Worm (Caenorhabditis elegans) whole organism, L4 larva: ENCODE measurements around the gene Y116A8B.1.
A peak's percentile ranks its signal among the peaks of the same experiment; 100 is the strongest.

Experiments
- D1046.2 ChIP-seq: fragments of 200-800 bp; sonication (Bioruptor generic); IDR thresholded peaks from 2 replicates; pipeline ENCODE4 v1.3.6; 2022; ENCODE audit warnings: missing genetic modification characterization, missing compliant biosample characterization
- F10B5.3 ChIP-seq: sonication (generic microtip); optimal IDR thresholded peaks from 2 replicates; lab custom pipeline; 2016; ENCODE audit warnings: mild to moderate bottlenecking, missing genetic modification characterization, missing compliant biosample characterization
- F26F4.8 ChIP-seq: fragments of 200-800 bp; sonication (Bioruptor generic); conservative IDR thresholded peaks from 2 replicates; pipeline ENCODE4 v1.3.6; 2022; ENCODE audit warnings: missing genetic modification characterization, missing compliant biosample characterization
- F37D6.2 ChIP-seq: sonication (generic microtip); optimal IDR thresholded peaks from 2 replicates; lab custom pipeline; 2016; ENCODE audit warnings: mild to moderate bottlenecking, missing genetic modification characterization, missing compliant biosample characterization
- F44E2.7 ChIP-seq: fragments of 200-800 bp; sonication (Bioruptor generic); IDR thresholded peaks from 2 replicates; pipeline ENCODE4 v2.1.2; 2022; ENCODE audit warnings: missing genetic modification characterization, missing compliant biosample characterization
- T26A8.4 ChIP-seq: fragments of 200-800 bp; sonication (Bioruptor generic); IDR thresholded peaks from 2 replicates; pipeline ENCODE4 v1.3.6; 2022; ENCODE audit warnings: missing genetic modification characterization, missing compliant biosample characterization
- Y48G9A.11 ChIP-seq: fragments of 200-800 bp; sonication (Bioruptor generic); IDR thresholded peaks from 2 replicates; pipeline ENCODE4 v1.3.6; 2022; ENCODE audit warnings: missing genetic modification reagents, missing genetic modification characterization, missing compliant biosample characterization
- Y5F2A.4 ChIP-seq: fragments of 200-800 bp; sonication (Bioruptor generic); optimal IDR thresholded peaks from 2 replicates; lab custom pipeline; 2018; ENCODE audit warnings: mild to moderate bottlenecking, missing genetic modification characterization, missing compliant biosample characterization
- Y75B8A.6 ChIP-seq: fragments of 200-800 bp; sonication (Bioruptor generic); IDR thresholded peaks from 2 replicates; pipeline ENCODE4 v1.3.6; 2022; ENCODE audit warnings: missing genetic modification reagents, missing genetic modification characterization, missing compliant biosample characterization
- ZK337.2 ChIP-seq: fragments of 200-800 bp; sonication (Bioruptor generic); IDR thresholded peaks from 2 replicates; pipeline ENCODE4 v1.3.6; 2022; ENCODE audit warnings: missing genetic modification reagents, missing genetic modification characterization, missing compliant biosample characterization
- aha-1 ChIP-seq: fragments of 150-350 bp; peaks from one replicate; lab custom pipeline; 2014; ENCODE audit warnings: missing biosample characterization, missing genetic modification characterization
- ama-1 ChIP-seq: fragments of 150-350 bp; optimal IDR thresholded peaks from 2 replicates; lab custom pipeline; 2014; ENCODE audit warnings: inconsistent platforms, mixed read lengths
- arid-1 ChIP-seq: fragments of 200-800 bp; sonication (Bioruptor generic); conservative IDR thresholded peaks from 2 replicates; pipeline ENCODE4 v1.3.6; 2022; ENCODE audit warnings: missing genetic modification reagents, missing genetic modification characterization, missing compliant biosample characterization
- ceh-20 ChIP-seq: fragments of 200-800 bp; sonication (Bioruptor generic); IDR thresholded peaks from 2 replicates; pipeline ENCODE4 v1.3.6; 2022; ENCODE audit warnings: missing genetic modification reagents, missing genetic modification characterization, missing compliant biosample characterization
- ceh-28 ChIP-seq: fragments of 150-350 bp; optimal IDR thresholded peaks from 2 replicates; lab custom pipeline; 2014; ENCODE audit warnings: missing biosample characterization, missing genetic modification reagents, missing genetic modification characterization
- ceh-32 ChIP-seq: sonication (generic microtip); optimal IDR thresholded peaks from 2 replicates; lab custom pipeline; 2016; ENCODE audit warnings: mild to moderate bottlenecking, missing genetic modification characterization, missing compliant biosample characterization; ENCODE audit not compliant: poor library complexity
- ceh-82 ChIP-seq: sonication (generic microtip); optimal IDR thresholded peaks from 2 replicates; lab custom pipeline; 2017; ENCODE audit warnings: missing biosample characterization, missing genetic modification characterization
- daf-16 ChIP-seq, 3 experiments: sonication (generic microtip); optimal IDR thresholded peaks; 2 replicates each; lab custom pipeline; 2016 to 2017; ENCODE audit warnings: missing genetic modification characterization in 3 of 3, missing genetic modification reagents in 3 of 3, mild to moderate bottlenecking in 2 of 3, missing compliant biosample characterization in 2 of 3, missing biosample characterization in 1 of 3, moderate library complexity in 1 of 3
- daf-8 ChIP-seq: fragments of 200-800 bp; sonication (Bioruptor generic); IDR thresholded peaks from 2 replicates; pipeline ENCODE4 v1.3.6; 2022; ENCODE audit warnings: missing genetic modification characterization, missing compliant biosample characterization
- dmd-8 ChIP-seq: fragments of 200-800 bp; sonication (Bioruptor generic); IDR thresholded peaks from 2 replicates; pipeline ENCODE4 v1.3.6; 2022; ENCODE audit warnings: missing genetic modification characterization, missing compliant biosample characterization
- dmd-9 ChIP-seq: fragments of 200-800 bp; sonication (Bioruptor generic); IDR thresholded peaks from 2 replicates; pipeline ENCODE4 v1.3.6; 2022; ENCODE audit warnings: missing genetic modification reagents, missing genetic modification characterization, missing compliant biosample characterization
- dpl-1 ChIP-seq: fragments of 150-350 bp; optimal IDR thresholded peaks from 2 replicates; lab custom pipeline; 2014; ENCODE audit warnings: missing biosample characterization, missing genetic modification reagents, missing genetic modification characterization
- egl-27 ChIP-seq: sonication (generic microtip); optimal IDR thresholded peaks from 3 replicates; lab custom pipeline; 2017; ENCODE audit warnings: missing biosample characterization, missing genetic modification reagents, missing genetic modification characterization
- fkh-10 ChIP-seq: fragments of 150-350 bp; optimal IDR thresholded peaks from 2 replicates; lab custom pipeline; 2014; ENCODE audit warnings: missing biosample characterization, missing genetic modification reagents, missing genetic modification characterization
- fos-1 ChIP-seq: fragments of 150-350 bp; optimal IDR thresholded peaks from 2 replicates; lab custom pipeline; 2014; ENCODE audit warnings: missing biosample characterization, missing genetic modification characterization
- gei-8 ChIP-seq: fragments of 200-800 bp; sonication (Bioruptor generic); optimal IDR thresholded peaks from 2 replicates; lab custom pipeline; 2018; ENCODE audit warnings: mild to moderate bottlenecking, missing genetic modification characterization, missing compliant biosample characterization
- hif-1 ChIP-seq, 2 experiments: sonication (generic microtip); optimal IDR thresholded peaks; 2 replicates each; lab custom pipeline; 2016 to 2017; ENCODE audit warnings: missing compliant biosample characterization in 2 of 2, missing genetic modification characterization in 2 of 2, missing genetic modification reagents in 2 of 2, missing genotype in 2 of 2, mild to moderate bottlenecking in 1 of 2
- hlh-30 ChIP-seq: sonication (generic microtip); optimal IDR thresholded peaks from 2 replicates; lab custom pipeline; 2017; ENCODE audit warnings: antibody characterized with exemption, mild to moderate bottlenecking, missing genetic modification characterization, missing compliant biosample characterization; ENCODE audit not compliant: insufficient read depth
- hmg-1.1 ChIP-seq: fragments of 200-800 bp; sonication (Bioruptor generic); IDR thresholded peaks from 2 replicates; pipeline ENCODE4 v1.3.6; 2022; ENCODE audit warnings: missing genetic modification reagents, missing genetic modification characterization, missing compliant biosample characterization
- jun-1 ChIP-seq: fragments of 150-350 bp; optimal IDR thresholded peaks from 2 replicates; lab custom pipeline; 2014; ENCODE audit warnings: missing biosample characterization, missing genetic modification reagents, missing genetic modification characterization
- lin-13 ChIP-seq: fragments of 150-350 bp; optimal IDR thresholded peaks from 2 replicates; lab custom pipeline; 2014; ENCODE audit warnings: missing biosample characterization, missing genetic modification reagents, missing genetic modification characterization
- lin-29 ChIP-seq: fragments of 200-800 bp; sonication (Bioruptor generic); IDR thresholded peaks from 2 replicates; pipeline ENCODE4 v1.3.6; 2022; ENCODE audit warnings: missing genetic modification reagents, missing genetic modification characterization, missing compliant biosample characterization
- lin-38 ChIP-seq: fragments of 200-800 bp; sonication (Bioruptor generic); IDR thresholded peaks from 2 replicates; pipeline ENCODE4 v1.3.6; 2022; ENCODE audit warnings: missing genetic modification reagents, missing genetic modification characterization, missing compliant biosample characterization
- lin-39 ChIP-seq: fragments of 150-350 bp; optimal IDR thresholded peaks from 2 replicates; lab custom pipeline; 2014; ENCODE audit warnings: missing biosample characterization, missing genetic modification reagents, missing genetic modification characterization
- lsy-2 ChIP-seq, 2 experiments: fragments of 150-350 bp in 1 of 2; sonication (generic microtip) in 1 of 2; optimal IDR thresholded peaks; 2 replicates each; lab custom pipeline; 2014 to 2017; ENCODE audit warnings: missing biosample characterization in 2 of 2, missing genetic modification characterization in 2 of 2
- mdt-29 ChIP-seq: fragments of 200-800 bp; sonication (Bioruptor generic); IDR thresholded peaks from 2 replicates; pipeline ENCODE4 v1.3.6; 2022; ENCODE audit warnings: missing genetic modification reagents, missing genetic modification characterization, missing compliant biosample characterization
- mep-1 ChIP-seq: fragments of 150-350 bp; sonication (generic microtip); optimal IDR thresholded peaks from 3 replicates; lab custom pipeline; 2014; ENCODE audit warnings: missing biosample characterization, missing genetic modification characterization
- nhr-111 ChIP-seq: fragments of 200-800 bp; sonication (Bioruptor generic); optimal IDR thresholded peaks from 2 replicates; lab custom pipeline; 2018; ENCODE audit warnings: mild to moderate bottlenecking, missing genetic modification characterization, missing compliant biosample characterization
- nhr-237 ChIP-seq: sonication (generic microtip); optimal IDR thresholded peaks from 2 replicates; lab custom pipeline; 2017; ENCODE audit warnings: missing biosample characterization, missing genetic modification characterization
- nhr-25 ChIP-seq: sonication (generic microtip); optimal IDR thresholded peaks from 2 replicates; lab custom pipeline; 2017; ENCODE audit warnings: missing genetic modification characterization, mild to moderate bottlenecking, missing compliant biosample characterization, antibody characterized with exemption, moderate library complexity, borderline replicate concordance; ENCODE audit not compliant: insufficient read depth
- nhr-6 ChIP-seq: fragments of 150-350 bp; optimal IDR thresholded peaks from 2 replicates; lab custom pipeline; 2014; ENCODE audit warnings: missing biosample characterization, missing genetic modification characterization
- nhr-76 ChIP-seq: fragments of 150-350 bp; optimal IDR thresholded peaks from 2 replicates; lab custom pipeline; 2014; ENCODE audit warnings: missing biosample characterization, missing genetic modification characterization
- pha-4 ChIP-seq, 2 experiments: fragments of 150-350 bp in 1 of 2; fragments of 200-800 bp in 1 of 2; sonication (Bioruptor generic) in 1 of 2; IDR thresholded peaks in 1 of 2; optimal IDR thresholded peaks in 1 of 2; 2 replicates each; pipeline versions ENCODE4 v1.3.6 to Lab custom; 2014 to 2022; ENCODE audit warnings: missing genetic modification characterization in 2 of 2, missing genetic modification reagents in 2 of 2, missing biosample characterization in 1 of 2, missing compliant biosample characterization in 1 of 2
- rbr-2 ChIP-seq: sonication (generic microtip); optimal IDR thresholded peaks from 2 replicates; lab custom pipeline; 2016; ENCODE audit warnings: missing genotype, missing genetic modification characterization, missing compliant biosample characterization
- saeg-2 ChIP-seq: fragments of 200-800 bp; sonication (Bioruptor generic); IDR thresholded peaks from 2 replicates; pipeline ENCODE4 v1.3.6; 2022; ENCODE audit warnings: missing genetic modification reagents, missing genetic modification characterization, missing compliant biosample characterization
- sdz-12 ChIP-seq: fragments of 200-800 bp; sonication (Bioruptor generic); optimal IDR thresholded peaks from 2 replicates; lab custom pipeline; 2018; ENCODE audit warnings: mild to moderate bottlenecking, missing genetic modification characterization, missing compliant biosample characterization
- snpc-1.2 ChIP-seq: fragments of 200-800 bp; sonication (Bioruptor generic); IDR thresholded peaks from 2 replicates; pipeline ENCODE4 v1.3.6; 2022; ENCODE audit warnings: missing genetic modification reagents, missing genetic modification characterization, missing compliant biosample characterization
- snpc-4 ChIP-seq: fragments of 150-350 bp; optimal IDR thresholded peaks from 2 replicates; lab custom pipeline; 2014; ENCODE audit warnings: missing biosample characterization, missing genetic modification characterization
- tag-97 ChIP-seq: fragments of 200-800 bp; sonication (Bioruptor generic); IDR thresholded peaks from 2 replicates; pipeline ENCODE4 v1.3.6; 2022; ENCODE audit warnings: missing genetic modification characterization, missing compliant biosample characterization
- zfp-2 ChIP-seq: sonication (generic microtip); optimal IDR thresholded peaks from 2 replicates; lab custom pipeline; 2016; ENCODE audit warnings: mild to moderate bottlenecking, missing genetic modification characterization, missing compliant biosample characterization
- zip-11 ChIP-seq: fragments of 200-800 bp; sonication (Bioruptor generic); IDR thresholded peaks from 2 replicates; pipeline ENCODE4 v1.3.6; 2022; ENCODE audit warnings: missing genetic modification characterization, missing compliant biosample characterization
- ztf-11 ChIP-seq: fragments of 150-350 bp; optimal IDR thresholded peaks from 2 replicates; lab custom pipeline; 2014; ENCODE audit warnings: missing biosample characterization, missing genetic modification characterization

Gene Y116A8B.1

ce11 chrIV:17174087-17174486, 42.1 kb upstream of the Y116A8B.1 start (continued):
- no peak for TF ChIP-seq egl-27 (tag; lab: Kevin White, UChicago)
- no peak for TF ChIP-seq fos-1 (tag; lab: Kevin White, UChicago)
- no peak for TF ChIP-seq Y5F2A.4 (GFP tag; lab: Kevin White, UChicago)
- TF ChIP-seq ama-1: no peak
- no peak for TF ChIP-seq mdt-29 (GFP tag; lab: Robert Waterston, UW)
- no peak for TF ChIP-seq Y75B8A.6 (GFP tag; lab: Robert Waterston, UW)
- TF ChIP-seq F37D6.2 (tag; lab: Kevin White, UChicago): no peak
- no peak for TF ChIP-seq hif-1 (tag; optimal IDR thresholded peaks at IDR 0.05; lab: Kevin White, UChicago)
- TF ChIP-seq pha-4 (GFP tag; IDR thresholded peaks at IDR 0.05; lab: Robert Waterston, UW): no peak
- TF ChIP-seq pha-4 (tag; optimal IDR thresholded peaks at IDR 0.05; lab: Kevin White, UChicago): no peak
- no peak for TF ChIP-seq dmd-8 (GFP tag; lab: Robert Waterston, UW)
- TF ChIP-seq mep-1 (tag; lab: Kevin White, UChicago): peak; percentile 51
- TF ChIP-seq nhr-237: no peak
- no peak for TF ChIP-seq lin-38 (GFP tag; lab: Robert Waterston, UW)
- no peak for TF ChIP-seq ceh-82
- TF ChIP-seq daf-16 (GFP tag; optimal IDR thresholded peaks at IDR 0.05; lab: Kevin White, UChicago): no peak
- peak; percentile 97 for TF ChIP-seq daf-16 (tag; optimal IDR thresholded peaks at IDR 0.05; lab: Kevin White, UChicago)
- TF ChIP-seq F44E2.7: no peak
- no peak for TF ChIP-seq gei-8 (GFP tag; lab: Kevin White, UChicago)
- TF ChIP-seq F26F4.8 (GFP tag; lab: Robert Waterston, UW): no peak
- TF ChIP-seq nhr-25 (tag; lab: Kevin White, UChicago): no peak
- no peak for TF ChIP-seq ceh-32 (tag; lab: Kevin White, UChicago)
- no peak for TF ChIP-seq ceh-20 (GFP tag; lab: Robert Waterston, UW)
- no peak for TF ChIP-seq arid-1 (GFP tag; lab: Robert Waterston, UW)
- TF ChIP-seq F10B5.3 (tag; lab: Kevin White, UChicago): no peak
- no peak for TF ChIP-seq nhr-6
- no peak for TF ChIP-seq ZK337.2
- TF ChIP-seq jun-1 (tag; lab: Kevin White, UChicago): no peak
- no peak for TF ChIP-seq lin-39 (tag; lab: Kevin White, UChicago)
- no peak for TF ChIP-seq snpc-1.2 (GFP tag; lab: Robert Waterston, UW)
- TF ChIP-seq ceh-28: no peak
- no peak for TF ChIP-seq Y48G9A.11 (GFP tag; lab: Robert Waterston, UW)
- peak; percentile 40 for TF ChIP-seq hlh-30 (tag; lab: Kevin White, UChicago)
- TF ChIP-seq ztf-11: no peak
- no peak for TF ChIP-seq zfp-2 (tag; lab: Kevin White, UChicago)
- TF ChIP-seq lin-13: no peak
- no peak for TF ChIP-seq D1046.2 (GFP tag; lab: Robert Waterston, UW)
- no peak for TF ChIP-seq sdz-12 (GFP tag; lab: Kevin White, UChicago)
- TF ChIP-seq hmg-1.1 (GFP tag; lab: Robert Waterston, UW): no peak
- TF ChIP-seq tag-97 (GFP tag; lab: Robert Waterston, UW): no peak
- no peak for TF ChIP-seq aha-1 (tag; lab: Kevin White, UChicago)
- no peak for TF ChIP-seq fkh-10 (GFP tag; lab: Kevin White, UChicago)
- no peak for TF ChIP-seq snpc-4 (tag; lab: Kevin White, UChicago)
- no peak for TF ChIP-seq dmd-9
- peak in 1 of 2 experiments; percentile 37 for TF ChIP-seq lsy-2 (tag; optimal IDR thresholded peaks at IDR 0.05; lab: Kevin White, UChicago)
- no peak for TF ChIP-seq nhr-76 (tag; lab: Kevin White, UChicago)
- TF ChIP-seq lin-29 (GFP tag; lab: Robert Waterston, UW): no peak
- no peak for TF ChIP-seq zip-11 (GFP tag; lab: Robert Waterston, UW)
- no peak for TF ChIP-seq daf-8
- no peak for TF ChIP-seq rbr-2 (tag; lab: Kevin White, UChicago)
- no peak for TF ChIP-seq saeg-2
- no peak for TF ChIP-seq T26A8.4 (GFP tag; lab: Robert Waterston, UW)
- TF ChIP-seq dpl-1 (GFP tag; lab: Kevin White, UChicago): no peak
- no peak for TF ChIP-seq nhr-111
